Fruit fly (Drosophila melanogaster): Measurements from ENCODE around the gene fz3.

dm6 chrX:774160-774700 lies 4.5 kb downstream of the fz3 start:
- no peak for TF ChIP-seq Dll (optimal IDR thresholded peaks at IDR 0.05)
- no peak for TF ChIP-seq CG8478 (optimal IDR thresholded peaks at IDR 0.05)
- no peak for TF ChIP-seq pan (optimal IDR thresholded peaks at IDR 0.05)
- no peak for TF ChIP-seq EcR (GFP tag; optimal IDR thresholded peaks at IDR 0.05)
- TF ChIP-seq psq (optimal IDR thresholded peaks at IDR 0.05): no peak

Measured in whole organism.